Fruit fly (Drosophila melanogaster) whole organism, embryonic: ENCODE measurements around the gene Jhbp7.
A peak's percentile ranks its signal among the peaks of the same experiment; 100 is the strongest.

Experiments used
- Bgb ChIP-seq: fragments of 200-800 bp; sonication (Bioruptor generic); IDR thresholded peaks from 2 replicates; pipeline ENCODE4 v1.3.6; 2022; ENCODE audit warnings: missing biosample characterization, missing genetic modification characterization; ENCODE audit not compliant: partially characterized antibody
- CG10209 ChIP-seq: fragments of 200-800 bp; sonication (Bioruptor generic); optimal IDR thresholded peaks from 3 replicates; lab custom pipeline; 2017; ENCODE audit warnings: missing biosample characterization, mild to moderate bottlenecking, missing genetic modification characterization, missing genetic modification reagents
- CG12659 ChIP-seq: fragments of 200-800 bp; sonication (Bioruptor generic); optimal IDR thresholded peaks from 3 replicates; lab custom pipeline; 2017; ENCODE audit warnings: mild to moderate bottlenecking, missing biosample characterization, missing genetic modification reagents, missing genetic modification characterization
- CG12942 ChIP-seq: fragments of 200-800 bp; sonication (Bioruptor generic); optimal IDR thresholded peaks from 3 replicates; lab custom pipeline; 2016; ENCODE audit warnings: missing biosample characterization, missing genetic modification characterization
- CG13775 ChIP-seq: fragments of 200-800 bp; sonication (Bioruptor generic); optimal IDR thresholded peaks from 3 replicates; lab custom pipeline; 2017; ENCODE audit warnings: missing biosample characterization, mild to moderate bottlenecking, missing genetic modification characterization
- CG14050 ChIP-seq: fragments of 200-800 bp; sonication (Bioruptor generic); IDR thresholded peaks from 3 replicates; pipeline ENCODE4 v1.3.6; 2022; ENCODE audit warnings: missing biosample characterization, missing genetic modification characterization
- CG1603 ChIP-seq: fragments of 200-800 bp; sonication (Bioruptor generic); optimal IDR thresholded peaks from 2 replicates; lab custom pipeline; 2019; ENCODE audit warnings: missing biosample characterization, mild to moderate bottlenecking, missing genetic modification characterization, moderate library complexity
- CG17328 ChIP-seq: fragments of 200-800 bp; sonication (Bioruptor generic); IDR thresholded peaks from 2 replicates; pipeline ENCODE4 v1.3.6; 2022; ENCODE audit warnings: missing biosample characterization, missing genetic modification characterization
- CG2678 ChIP-seq: fragments of 200-800 bp; sonication (Bioruptor generic); optimal IDR thresholded peaks from 3 replicates; lab custom pipeline; 2019; ENCODE audit warnings: missing biosample characterization, mild to moderate bottlenecking, missing genetic modification characterization, moderate library complexity
- CG31388 ChIP-seq: fragments of 200-800 bp; sonication (Bioruptor generic); optimal IDR thresholded peaks from 2 replicates; lab custom pipeline; 2016; ENCODE audit warnings: missing biosample characterization, missing genetic modification characterization
- CG34422 ChIP-seq: fragments of 200-800 bp; sonication (Bioruptor generic); IDR thresholded peaks from 3 replicates; pipeline ENCODE4 v1.3.6; 2022; ENCODE audit warnings: missing biosample characterization, missing genetic modification characterization
- CG4328 ChIP-seq: fragments of 200-800 bp; sonication (Bioruptor generic); optimal IDR thresholded peaks from 3 replicates; lab custom pipeline; 2017; ENCODE audit warnings: missing biosample characterization, missing genetic modification reagents, missing genetic modification characterization
- CG4854 ChIP-seq: fragments of 200-800 bp; sonication (Bioruptor generic); optimal IDR thresholded peaks from 2 replicates; lab custom pipeline; 2016; ENCODE audit warnings: missing biosample characterization, missing genetic modification characterization, inconsistent platforms
- CG6689 ChIP-seq: fragments of 200-800 bp; sonication (Bioruptor generic); IDR thresholded peaks from 2 replicates; pipeline ENCODE4 v1.3.6; 2022; ENCODE audit warnings: missing biosample characterization, missing genetic modification characterization
- CG6813 ChIP-seq: fragments of 200-800 bp; sonication (Bioruptor generic); optimal IDR thresholded peaks from 2 replicates; lab custom pipeline; 2017; ENCODE audit warnings: missing biosample characterization, missing genetic modification characterization, mild to moderate bottlenecking, moderate library complexity, missing genetic modification reagents
- CG7271 ChIP-seq: fragments of 200-800 bp; sonication (Bioruptor generic); optimal IDR thresholded peaks from 2 replicates; lab custom pipeline; 2018; ENCODE audit warnings: missing biosample characterization, mild to moderate bottlenecking, missing genetic modification characterization, moderate library complexity
- CG8924 ChIP-seq: fragments of 200-800 bp; optimal IDR thresholded peaks from 3 replicates; lab custom pipeline; 2019; ENCODE audit warnings: missing biosample characterization, mild to moderate bottlenecking, missing genetic modification characterization, moderate library complexity
- D19A ChIP-seq: fragments of 200-800 bp; optimal IDR thresholded peaks from 3 replicates; lab custom pipeline; 2019; ENCODE audit warnings: missing biosample characterization, mild to moderate bottlenecking, missing genetic modification characterization, moderate library complexity
- Dek ChIP-seq: fragments of 200-800 bp; sonication (Bioruptor generic); optimal IDR thresholded peaks from 3 replicates; lab custom pipeline; 2019; ENCODE audit warnings: missing biosample characterization, mild to moderate bottlenecking, missing genetic modification characterization, moderate library complexity
- Lim3 ChIP-seq: fragments of 200-800 bp; sonication (Bioruptor generic); IDR thresholded peaks from 2 replicates; pipeline ENCODE4 v1.3.6; 2022; ENCODE audit warnings: missing biosample characterization, missing genetic modification characterization
- MTF-1 ChIP-seq: fragments of 200-800 bp; sonication (Bioruptor generic); optimal IDR thresholded peaks from 2 replicates; lab custom pipeline; 2018; ENCODE audit warnings: missing biosample characterization, mild to moderate bottlenecking, missing genetic modification characterization, borderline replicate concordance
- Nf-YC ChIP-seq: fragments of 200-800 bp; optimal IDR thresholded peaks from 3 replicates; lab custom pipeline; 2019; ENCODE audit warnings: missing biosample characterization, mild to moderate bottlenecking, missing genetic modification characterization, moderate library complexity
- Poxn ChIP-seq: fragments of 200-800 bp; sonication (Bioruptor generic); IDR thresholded peaks from 2 replicates; pipeline ENCODE4 v1.3.6; 2022; ENCODE audit warnings: missing biosample characterization, missing genetic modification characterization
- Rfx ChIP-seq: fragments of 200-800 bp; sonication (Bioruptor generic); IDR thresholded peaks from 2 replicates; pipeline ENCODE4 v1.3.6; 2022; ENCODE audit warnings: missing biosample characterization, missing genetic modification characterization
- Spps ChIP-seq: fragments of 200-800 bp; sonication (Bioruptor generic); optimal IDR thresholded peaks from 2 replicates; lab custom pipeline; 2018; ENCODE audit warnings: missing biosample characterization, mild to moderate bottlenecking, missing genetic modification characterization
- Sry-β ChIP-seq: fragments of 200-800 bp; sonication (Bioruptor generic); optimal IDR thresholded peaks from 2 replicates; lab custom pipeline; 2018; ENCODE audit warnings: missing biosample characterization, mild to moderate bottlenecking, missing genetic modification characterization, moderate library complexity
- YL-1 ChIP-seq: fragments of 200-800 bp; sonication (Bioruptor generic); optimal IDR thresholded peaks from 3 replicates; lab custom pipeline; 2017; ENCODE audit warnings: missing biosample characterization, mild to moderate bottlenecking, missing genetic modification characterization
- abd-A ChIP-seq: fragments of 200-800 bp; sonication (Bioruptor generic); optimal IDR thresholded peaks from 3 replicates; lab custom pipeline; 2019; ENCODE audit warnings: missing biosample characterization, mild to moderate bottlenecking, missing genetic modification characterization, moderate library complexity
- ci ChIP-seq: fragments of 200-800 bp; sonication (Bioruptor generic); IDR thresholded peaks from 3 replicates; pipeline ENCODE4 v1.3.6; 2022; ENCODE audit warnings: missing biosample characterization, missing genetic modification characterization
- crc ChIP-seq: fragments of 200-800 bp; sonication (Bioruptor generic); optimal IDR thresholded peaks from 2 replicates; lab custom pipeline; 2016; ENCODE audit warnings: missing biosample characterization, missing genetic modification characterization
- da ChIP-seq: fragments of 200-800 bp; sonication (Bioruptor generic); optimal IDR thresholded peaks from 2 replicates; lab custom pipeline; 2016; ENCODE audit warnings: missing biosample characterization, missing genetic modification characterization
- emc ChIP-seq: fragments of 200-800 bp; sonication (Bioruptor generic); optimal IDR thresholded peaks from 2 replicates; lab custom pipeline; 2016; ENCODE audit warnings: missing biosample characterization, missing genetic modification characterization
- gem ChIP-seq: fragments of 200-800 bp; sonication (Bioruptor generic); optimal IDR thresholded peaks from 2 replicates; lab custom pipeline; 2019; ENCODE audit warnings: missing biosample characterization, mild to moderate bottlenecking, missing genetic modification characterization, moderate library complexity
- grn ChIP-seq: fragments of 200-800 bp; sonication (Bioruptor generic); optimal IDR thresholded peaks from 3 replicates; lab custom pipeline; 2017; ENCODE audit warnings: missing biosample characterization, missing genetic modification characterization
- gsb-n ChIP-seq: fragments of 200-800 bp; sonication (Bioruptor generic); optimal IDR thresholded peaks from 3 replicates; lab custom pipeline; 2018; ENCODE audit warnings: missing biosample characterization, mild to moderate bottlenecking, missing genetic modification characterization
- hb ChIP-seq: fragments of 200-800 bp; sonication (Bioruptor generic); IDR thresholded peaks from 3 replicates; pipeline ENCODE4 v1.3.6; 2022; ENCODE audit warnings: missing biosample characterization, missing genetic modification characterization; ENCODE audit not compliant: partially characterized antibody
- kah ChIP-seq: fragments of 200-800 bp; sonication (Bioruptor generic); optimal IDR thresholded peaks from 2 replicates; lab custom pipeline; 2018; ENCODE audit warnings: missing biosample characterization, mild to moderate bottlenecking, missing genetic modification characterization
- ken ChIP-seq: fragments of 200-800 bp; sonication (Bioruptor generic); IDR thresholded peaks from 3 replicates; pipeline ENCODE4 v1.3.6; 2022; ENCODE audit warnings: missing biosample characterization, missing genetic modification characterization
- knrl ChIP-seq: fragments of 200-800 bp; sonication (Bioruptor generic); IDR thresholded peaks from 3 replicates; pipeline ENCODE4 v1.3.6; 2022; ENCODE audit warnings: missing biosample characterization, missing genetic modification characterization; ENCODE audit not compliant: partially characterized antibody
- lbe ChIP-seq: fragments of 200-800 bp; sonication (Bioruptor generic); optimal IDR thresholded peaks from 2 replicates; lab custom pipeline; 2016; ENCODE audit warnings: missing biosample characterization, mild to moderate bottlenecking, missing genetic modification characterization
- mirr ChIP-seq: fragments of 200-800 bp; sonication (Bioruptor generic); optimal IDR thresholded peaks from 3 replicates; lab custom pipeline; 2018; ENCODE audit warnings: missing biosample characterization, mild to moderate bottlenecking, missing genetic modification characterization
- nom ChIP-seq: fragments of 200-800 bp; sonication (Bioruptor generic); optimal IDR thresholded peaks from 2 replicates; lab custom pipeline; 2017; ENCODE audit warnings: missing biosample characterization, missing genetic modification characterization, mild to moderate bottlenecking, moderate library complexity, missing genetic modification reagents
- pita ChIP-seq: fragments of 200-800 bp; sonication (Bioruptor generic); optimal IDR thresholded peaks from 2 replicates; lab custom pipeline; 2017; ENCODE audit warnings: missing biosample characterization, mild to moderate bottlenecking, missing genetic modification characterization
- pros ChIP-seq: fragments of 200-800 bp; sonication (Bioruptor generic); optimal IDR thresholded peaks from 3 replicates; lab custom pipeline; 2019; ENCODE audit warnings: missing biosample characterization, mild to moderate bottlenecking, missing genetic modification characterization, moderate library complexity
- rib ChIP-seq: fragments of 200-800 bp; sonication (Bioruptor generic); IDR thresholded peaks from 2 replicates; pipeline ENCODE4 v1.3.6; 2022; ENCODE audit warnings: missing biosample characterization, missing genetic modification characterization
- schlank ChIP-seq: fragments of 200-800 bp; sonication (Bioruptor generic); optimal IDR thresholded peaks from 2 replicates; lab custom pipeline; 2018; ENCODE audit warnings: missing biosample characterization, mild to moderate bottlenecking, missing genetic modification characterization
- stwl ChIP-seq: fragments of 200-800 bp; sonication (Bioruptor generic); optimal IDR thresholded peaks from 3 replicates; lab custom pipeline; 2018; ENCODE audit warnings: missing biosample characterization, mild to moderate bottlenecking, missing genetic modification characterization, moderate library complexity
- tap ChIP-seq: fragments of 200-800 bp; optimal IDR thresholded peaks from 3 replicates; lab custom pipeline; 2019; ENCODE audit warnings: missing biosample characterization, mild to moderate bottlenecking, missing genetic modification characterization, moderate library complexity
- tgo ChIP-seq: fragments of 200-800 bp; sonication (Bioruptor generic); IDR thresholded peaks from 3 replicates; pipeline ENCODE4 v1.3.6; 2022; ENCODE audit warnings: missing biosample characterization, missing genetic modification characterization
- tna ChIP-seq: fragments of 200-800 bp; sonication (Bioruptor generic); IDR thresholded peaks from 2 replicates; pipeline ENCODE4 v1.3.6; 2022; ENCODE audit warnings: missing biosample characterization, missing genetic modification characterization; ENCODE audit not compliant: partially characterized antibody

Gene Jhbp7

dm6 chr3R:25262322-25262761 is 24.9 kb downstream of the Jhbp7 start, which contains the start of the genes Kdsr and CG11858 (continued):
- TF ChIP-seq D19A (tag; lab: Kevin White, UChicago) (no peak), CG4328 (GFP tag; lab: Kevin White, UChicago) (no peak), emc (no peak), knrl (GFP tag; lab: Robert Waterston, UW) (no peak), schlank (tag; lab: Kevin White, UChicago) (no peak), abd-A (tag; lab: Kevin White, UChicago) (no peak), stwl (tag; lab: Kevin White, UChicago) (peak; percentile 9), Dek (tag; lab: Kevin White, UChicago) (peak; percentile 52), ken (peak; percentile 70; the same call in 2 of the 3 replicates), Sry-β (peak; percentile 99), Spps (tag; lab: Kevin White, UChicago) (peak; percentile 51), tap (no peak), tgo (GFP tag; lab: Robert Waterston, UW) (peak; percentile 77), CG2678 (no peak), tna (GFP tag; lab: Robert Waterston, UW) (no peak), YL-1 (peak; percentile 3), Rfx (peak; percentile 85), CG34422 (peak; percentile 70; the same call in 2 of the 3 replicates), kah (peak; percentile 1), gem (no peak), grn (peak; percentile 73), CG17328 (GFP tag; lab: Robert Waterston, UW) (peak; percentile 65), crc (GFP tag; lab: Kevin White, UChicago) (no peak), CG4854 (GFP tag; lab: Kevin White, UChicago) (peak; percentile 55), pros (GFP tag; lab: Kevin White, UChicago) (no peak), CG6689 (GFP tag; lab: Robert Waterston, UW) (peak; percentile 63), CG13775 (GFP tag; lab: Kevin White, UChicago) (peak; percentile 73), CG12942 (GFP tag; lab: Kevin White, UChicago) (peak; percentile 49), mirr (GFP tag; lab: Kevin White, UChicago) (no peak), gsb-n (no peak), Lim3 (GFP tag; lab: Robert Waterston, UW) (no peak), CG31388 (GFP tag; lab: Kevin White, UChicago) (no peak), Nf-YC (tag; lab: Kevin White, UChicago) (peak; percentile 60), da (GFP tag; lab: Kevin White, UChicago) (no peak), CG14050 (GFP tag; lab: Robert Waterston, UW) (peak; percentile 52), nom (GFP tag; lab: Kevin White, UChicago) (no peak), pita (no peak), CG12659 (GFP tag; lab: Kevin White, UChicago) (peak; percentile 66), Poxn (no peak), Bgb (no peak), rib (GFP tag; lab: Robert Waterston, UW) (peak; percentile 38; the same call in 1 of the 2 replicates), CG10209 (peak; percentile 38), ci (peak; percentile 47), CG6813 (GFP tag; lab: Kevin White, UChicago) (no peak), CG8924 (peak; percentile 58), lbe (GFP tag; lab: Kevin White, UChicago) (no peak), CG1603 (peak; percentile 57), MTF-1 (GFP tag; lab: Kevin White, UChicago) (no peak), hb (GFP tag; lab: Robert Waterston, UW) (no peak), CG7271 (no peak)
